Fruit fly (Drosophila melanogaster) whole organism, wandering third instar larva: ENCODE results near the gene Spn77Bb.

Source experiments
- Dfd ChIP-seq: fragments of >200 bp; optimal IDR thresholded peaks from 2 replicates; lab custom pipeline; 2017; ENCODE audit warnings: missing biosample characterization, missing genetic modification characterization
- brk ChIP-seq: fragments of 200-800 bp; sonication (Bioruptor generic); optimal IDR thresholded peaks from 2 replicates; lab custom pipeline; 2016; ENCODE audit warnings: missing biosample characterization, mild to moderate bottlenecking, missing genetic modification characterization
- dsf ChIP-seq: sonication (Bioruptor generic); optimal IDR thresholded peaks from 2 replicates; lab custom pipeline; 2016; ENCODE audit warnings: missing biosample characterization, missing genetic modification characterization, borderline replicate concordance
- h ChIP-seq: fragments of 200-800 bp; sonication (Bioruptor generic); optimal IDR thresholded peaks from 3 replicates; lab custom pipeline; 2016; ENCODE audit warnings: missing biosample characterization, mild to moderate bottlenecking, missing genetic modification characterization
- jim ChIP-seq: fragments of 175-275, 200-325 bp; sonication (Bioruptor generic); optimal IDR thresholded peaks from 2 replicates; lab custom pipeline; 2016; ENCODE audit warnings: missing biosample characterization, mild to moderate bottlenecking, missing genetic modification characterization
- psq ChIP-seq: fragments of 200-800 bp; sonication (Bioruptor generic); optimal IDR thresholded peaks from 3 replicates; lab custom pipeline; 2017; ENCODE audit warnings: missing biosample characterization, mild to moderate bottlenecking, missing genetic modification characterization, moderate library complexity

dm6 chr3L:20348581-20349093, 27.9 kb downstream of the Spn77Bb start:
- TF ChIP-seq jim (no peak), h (GFP tag; lab: Kevin White, UChicago) (no peak), Dfd (GFP tag; lab: Kevin White, UChicago) (no peak), psq (GFP tag; lab: Kevin White, UChicago) (no peak), brk (GFP tag; lab: Kevin White, UChicago) (no peak), dsf (no peak)
